Fruit fly (Drosophila melanogaster) whole organism, pupa: ENCODE measurements around the gene CG10809.

Experiments used
- CG15710 ChIP-seq: fragments of 200-800 bp; sonication (Bioruptor generic); optimal IDR thresholded peaks from 2 replicates; lab custom pipeline; 2018; ENCODE audit warnings: missing biosample characterization, mild to moderate bottlenecking, missing genetic modification characterization, moderate library complexity
- CG34367 ChIP-seq: fragments of 200-800 bp; sonication (Bioruptor generic); optimal IDR thresholded peaks from 2 replicates; lab custom pipeline; 2018; ENCODE audit warnings: missing biosample characterization, mild to moderate bottlenecking, missing genetic modification characterization
- Pif1B ChIP-seq: fragments of 200-800 bp; sonication (Bioruptor generic); optimal IDR thresholded peaks from 3 replicates; lab custom pipeline; 2016; ENCODE audit warnings: missing biosample characterization, missing genetic modification characterization
- Snoo ChIP-seq: fragments of 200-800 bp; sonication (Bioruptor generic); optimal IDR thresholded peaks from 3 replicates; lab custom pipeline; 2017; ENCODE audit warnings: missing biosample characterization, mild to moderate bottlenecking, missing genetic modification characterization, inconsistent platforms

- TF ChIP-seq CG15710 (tag; lab: Kevin White, UChicago) = no peak
- TF ChIP-seq Pif1B = no peak
- TF ChIP-seq Snoo (tag; lab: Kevin White, UChicago) = no peak
- no peak for TF ChIP-seq CG34367 (tag; lab: Kevin White, UChicago)
Measured at dm6 chr3L:9837053-9837452, 22.6 kb downstream of the CG10809 start.
